Worm (Caenorhabditis elegans): ENCODE measurements around the gene cfap-36.

Gene cfap-36

DNA sequence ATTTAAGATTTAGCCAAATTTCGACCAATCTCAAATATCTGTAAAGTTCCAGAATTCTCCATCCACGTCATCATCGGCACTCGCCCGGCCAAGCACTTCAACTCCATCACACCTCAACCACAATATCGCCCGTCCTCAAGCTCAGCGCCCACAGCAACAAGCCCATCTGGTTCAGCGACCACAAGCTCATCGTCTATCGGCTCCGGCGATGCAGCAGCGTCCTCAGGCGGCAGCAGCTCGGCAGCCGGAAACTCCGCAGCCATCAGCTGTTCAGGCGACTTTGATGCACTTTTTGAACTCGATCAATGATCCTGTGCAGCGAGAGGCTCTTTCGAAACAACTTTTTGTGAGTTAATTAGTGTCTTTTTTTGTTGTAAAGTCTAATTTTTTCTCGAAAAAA, 54.7 kb downstream of the cfap-36 start:
- TF ChIP-seq rnt-1 (tag; optimal IDR thresholded peaks at IDR 0.05) (peak; percentile 38), ceh-88 (GFP tag; IDR thresholded peaks at IDR 0.05) (no peak)

DNA sequence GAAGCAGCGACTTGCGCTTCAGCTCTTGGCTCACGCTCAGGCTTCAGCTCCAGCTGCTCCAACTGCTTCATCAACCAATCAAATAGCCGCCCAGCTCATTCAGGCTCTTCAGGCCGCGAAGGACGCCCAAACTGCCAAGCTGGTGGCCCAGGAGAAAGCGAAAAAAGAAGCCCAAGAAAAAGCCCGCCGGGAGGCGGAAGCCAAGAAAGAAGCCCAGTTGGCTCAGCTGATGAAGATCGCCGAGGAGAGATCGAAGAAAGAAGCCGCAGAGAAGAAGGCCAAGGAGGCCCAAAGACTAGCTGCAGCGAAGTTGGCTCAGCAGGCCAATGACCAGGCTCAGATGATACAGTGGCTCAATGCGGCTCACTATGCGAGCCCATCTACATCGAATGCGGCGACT, 55.8 kb downstream of the cfap-36 start:
- no peak for TF ChIP-seq elt-3 (tag; optimal IDR thresholded peaks at IDR 0.05)
- TF ChIP-seq nhr-237 (tag; optimal IDR thresholded peaks at IDR 0.05), result no peak
- no peak for TF ChIP-seq unc-86 (tag; optimal IDR thresholded peaks at IDR 0.05)
- TF ChIP-seq mep-1 (tag; optimal IDR thresholded peaks at IDR 0.05), result no peak
- TF ChIP-seq lsy-2 (tag; optimal IDR thresholded peaks at IDR 0.05), result no peak
- no peak for TF ChIP-seq zip-4 (GFP tag; optimal IDR thresholded peaks at IDR 0.05)
- TF ChIP-seq dsc-1 (tag; optimal IDR thresholded peaks at IDR 0.05), result no peak
- TF ChIP-seq snpc-4 (tag; optimal IDR thresholded peaks at IDR 0.05), result no peak
- TF ChIP-seq zag-1 (tag; optimal IDR thresholded peaks at IDR 0.05), result no peak
- TF ChIP-seq hlh-17 (GFP tag; optimal IDR thresholded peaks at IDR 0.05; ENCODE audit: borderline replicate concordance), result no peak

All from whole organism, L1 larva.